Fruit fly (Drosophila melanogaster) whole organism, larva: Measurements from ENCODE around the gene CG15047.

Experiments
- noc ChIP-seq: fragments of 200-800 bp; sonication (Bioruptor generic); optimal IDR thresholded peaks from 3 replicates; lab custom pipeline; 2019; ENCODE audit warnings: missing biosample characterization, mild to moderate bottlenecking, missing genetic modification characterization, moderate library complexity

Gene CG15047

dm6 chrX:18540268-18540667, 11.8 kb downstream of the CG15047 start:
- no peak for TF ChIP-seq noc

- no peak for TF ChIP-seq noc
Observed at dm6 chrX:18541915-18542314, 13.4 kb downstream of the CG15047 start.

dm6 chrX:18543328-18543727, 14.8 kb downstream of the CG15047 start:
- no peak for TF ChIP-seq noc

DNA sequence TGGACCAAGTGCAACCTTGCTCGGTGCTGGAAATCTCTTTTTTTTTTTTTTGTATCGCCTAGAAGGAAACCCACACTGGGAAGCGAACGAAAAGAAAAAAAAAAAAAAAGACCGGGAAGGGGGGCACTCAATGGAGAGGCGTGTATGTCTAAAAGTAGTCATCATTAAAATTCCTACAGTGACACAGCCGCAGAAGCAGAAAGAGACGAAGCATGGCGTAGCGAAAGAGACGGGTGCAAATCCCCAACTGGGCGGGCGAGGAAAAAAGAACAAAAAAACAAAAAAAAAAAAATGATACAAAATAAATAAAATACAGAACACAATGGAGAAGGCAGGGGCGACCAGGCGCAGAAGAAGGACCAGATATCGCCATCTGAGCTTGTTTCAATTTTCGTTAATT, 16.2 kb downstream of the CG15047 start:
- TF ChIP-seq noc = no peak

dm6 chrX:18545157-18545556, 16.7 kb downstream of the CG15047 start:
- no peak for TF ChIP-seq noc

- peak; percentile 91 for TF ChIP-seq noc
Observed at dm6 chrX:18546785-18547184, 18.3 kb downstream of the CG15047 start.

DNA sequence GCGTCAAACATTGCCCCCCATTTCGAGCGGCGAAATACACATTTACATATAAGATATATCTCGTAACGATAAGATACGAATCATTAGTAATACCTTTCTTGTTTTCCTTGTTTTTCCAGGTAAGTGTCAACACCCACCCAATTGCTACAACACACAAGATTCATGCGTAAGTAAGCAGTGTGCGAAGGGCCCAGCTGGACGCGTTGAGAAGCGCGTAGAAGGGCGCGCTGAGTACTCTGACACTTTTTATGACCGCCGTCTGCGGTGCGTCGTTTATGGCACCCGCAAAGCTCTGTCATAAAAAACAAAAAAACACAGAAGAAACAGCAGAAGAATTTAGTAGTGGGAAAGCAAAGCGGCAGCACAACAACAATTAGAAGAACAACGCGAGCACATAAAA, 19.2 kb downstream of the CG15047 start:
- TF ChIP-seq noc = no peak

dm6 chrX:18550726-18551125, 22.2 kb downstream of the CG15047 start:
- TF ChIP-seq noc = no peak

DNA sequence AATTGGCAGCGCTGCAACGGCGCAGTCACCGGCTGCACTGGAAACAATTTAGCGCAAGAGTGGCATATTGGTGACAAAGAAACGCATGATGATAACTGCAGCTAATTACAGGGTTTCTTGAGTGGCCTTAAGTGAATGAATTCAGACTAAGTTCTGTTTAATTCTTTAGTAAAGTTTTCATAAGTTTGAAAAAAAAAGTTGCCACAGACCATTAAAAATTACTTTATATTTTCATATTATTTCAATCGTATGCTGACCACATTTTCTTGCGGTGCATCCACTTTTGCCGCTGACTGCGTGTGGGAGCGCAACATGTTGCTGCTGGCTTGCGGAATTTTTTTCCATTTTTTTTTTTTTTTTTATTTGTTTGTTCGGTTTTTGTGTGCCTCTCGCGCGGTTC, 24.0 kb downstream of the CG15047 start:
- no peak for TF ChIP-seq noc

dm6 chrX:18554563-18554962, 26.1 kb downstream of the CG15047 start:
- no peak for TF ChIP-seq noc

dm6 chrX:18558583-18558982, 30.1 kb downstream of the CG15047 start:
- TF ChIP-seq noc = no peak

DNA sequence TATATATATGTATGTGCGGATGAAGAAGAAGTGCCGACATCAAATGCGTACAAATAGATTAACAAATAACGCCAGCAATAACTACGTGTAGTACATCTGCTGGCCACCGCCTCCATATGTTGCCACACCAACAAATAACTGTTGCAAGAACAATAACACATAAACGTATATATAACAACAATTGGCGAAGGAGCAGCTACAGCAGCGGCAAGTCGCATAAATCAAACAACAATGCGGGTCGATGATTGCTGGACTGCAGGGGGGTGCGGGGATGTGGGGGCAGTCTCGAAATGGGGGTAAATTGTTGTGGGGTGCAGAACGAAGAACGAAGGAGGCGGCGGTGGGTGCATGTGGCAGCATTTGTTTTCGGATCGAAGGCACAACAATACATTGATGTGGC, 32.1 kb downstream of the CG15047 start:
- TF ChIP-seq noc = no peak

DNA sequence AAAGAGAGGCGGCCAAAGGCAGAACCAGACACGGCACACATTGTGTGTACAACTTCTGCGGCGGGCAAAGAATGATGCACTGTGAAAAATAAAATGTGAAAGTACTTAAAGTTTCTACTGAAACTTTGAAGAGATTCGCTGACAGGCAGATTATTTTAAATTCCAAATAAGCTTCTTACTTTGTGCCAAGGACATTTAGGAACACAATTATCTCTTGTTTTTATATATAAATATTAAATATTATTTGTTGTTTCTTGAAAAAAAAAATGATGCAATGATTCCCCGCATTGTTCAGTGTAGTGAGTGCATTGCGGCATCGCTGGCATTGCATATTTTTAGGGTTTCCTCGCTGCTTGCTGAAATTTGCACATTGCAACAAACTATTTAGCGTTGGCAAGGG, 36.5 kb downstream of the CG15047 start:
- TF ChIP-seq noc = no peak

- TF ChIP-seq noc = no peak
Observed at dm6 chrX:18565630-18566319, 37.3 kb downstream of the CG15047 start.

DNA sequence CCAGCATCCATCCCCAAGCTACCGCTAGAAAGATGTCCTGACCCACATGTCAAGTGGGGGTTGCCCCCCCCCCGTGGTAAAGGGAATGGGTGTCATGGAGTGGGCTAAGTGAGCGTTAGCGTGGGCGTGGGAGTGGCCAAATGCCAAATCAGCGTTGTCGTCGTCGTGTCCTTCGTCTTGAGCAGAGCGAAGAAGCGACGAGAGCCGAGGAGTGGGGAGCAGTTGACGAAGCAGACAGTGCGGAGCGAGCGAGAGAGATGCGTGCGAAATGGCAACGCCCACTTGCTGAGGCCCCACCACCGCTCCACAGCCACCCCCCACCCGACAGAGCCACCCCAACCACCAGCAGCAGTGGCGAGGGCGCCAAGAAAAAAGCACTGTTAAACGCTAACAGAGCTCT, 46.7 kb downstream of the CG15047 start:
- TF ChIP-seq noc = no peak
